Worm (Caenorhabditis elegans) whole organism, L4 larva: ENCODE measurements around the gene C35A5.10.

Experiments
- F10B5.3 ChIP-seq: sonication (generic microtip); optimal IDR thresholded peaks from 2 replicates; lab custom pipeline; 2016; ENCODE audit warnings: mild to moderate bottlenecking, missing genetic modification characterization, missing compliant biosample characterization
- F49E8.2 ChIP-seq: sonication (generic microtip); optimal IDR thresholded peaks from 2 replicates; lab custom pipeline; 2016; ENCODE audit warnings: missing compliant biosample characterization, mild to moderate bottlenecking, missing genetic modification characterization, borderline replicate concordance
- R02D3.7 ChIP-seq: fragments of 150-350 bp; sonication (generic microtip); optimal IDR thresholded peaks from 3 replicates; lab custom pipeline; 2014; ENCODE audit warnings: missing biosample characterization, missing genetic modification characterization
- Y5F2A.4 ChIP-seq: fragments of 200-800 bp; sonication (Bioruptor generic); optimal IDR thresholded peaks from 2 replicates; lab custom pipeline; 2018; ENCODE audit warnings: mild to moderate bottlenecking, missing genetic modification characterization, missing compliant biosample characterization
- ZK546.5 ChIP-seq, 2 experiments: sonication (generic microtip); optimal IDR thresholded peaks; 2 replicates each; lab custom pipeline; 2017; ENCODE audit warnings: missing biosample characterization in 2 of 2, missing genetic modification characterization in 2 of 2
- aha-1 ChIP-seq: fragments of 150-350 bp; peaks from one replicate; lab custom pipeline; 2014; ENCODE audit warnings: missing biosample characterization, missing genetic modification characterization
- ama-1 ChIP-seq: fragments of 150-350 bp; optimal IDR thresholded peaks from 2 replicates; lab custom pipeline; 2014; ENCODE audit warnings: inconsistent platforms, mixed read lengths
- arid-1 ChIP-seq: fragments of 200-800 bp; sonication (Bioruptor generic); conservative IDR thresholded peaks from 2 replicates; pipeline ENCODE4 v1.3.6; 2022; ENCODE audit warnings: missing genetic modification reagents, missing genetic modification characterization, missing compliant biosample characterization
- attf-4 ChIP-seq: sonication (generic microtip); optimal IDR thresholded peaks from 3 replicates; lab custom pipeline; 2017; ENCODE audit warnings: missing biosample characterization, missing genetic modification characterization
- ceh-20 ChIP-seq: fragments of 200-800 bp; sonication (Bioruptor generic); IDR thresholded peaks from 2 replicates; pipeline ENCODE4 v1.3.6; 2022; ENCODE audit warnings: missing genetic modification reagents, missing genetic modification characterization, missing compliant biosample characterization
- ceh-44 ChIP-seq: fragments of 200-800 bp; sonication (Bioruptor generic); IDR thresholded peaks from 2 replicates; pipeline ENCODE4 v1.3.6; 2022; ENCODE audit warnings: missing genetic modification reagents, missing genetic modification characterization, missing compliant biosample characterization
- ceh-82 ChIP-seq: sonication (generic microtip); optimal IDR thresholded peaks from 2 replicates; lab custom pipeline; 2017; ENCODE audit warnings: missing biosample characterization, missing genetic modification characterization
- cey-2 ChIP-seq: sonication (generic microtip); optimal IDR thresholded peaks from 3 replicates; lab custom pipeline; 2017; ENCODE audit warnings: missing genetic modification characterization, mild to moderate bottlenecking, missing compliant biosample characterization, antibody characterized with exemption, borderline replicate concordance; ENCODE audit not compliant: insufficient read depth
- daf-16 ChIP-seq, 3 experiments: sonication (generic microtip); optimal IDR thresholded peaks; 2 replicates each; lab custom pipeline; 2016 to 2017; ENCODE audit warnings: missing genetic modification characterization in 3 of 3, missing genetic modification reagents in 3 of 3, mild to moderate bottlenecking in 2 of 3, missing compliant biosample characterization in 2 of 3, missing biosample characterization in 1 of 3, moderate library complexity in 1 of 3
- dmd-6 ChIP-seq: fragments of 200-800 bp; sonication (Bioruptor generic); IDR thresholded peaks from 2 replicates; pipeline ENCODE4 v1.3.6; 2022; ENCODE audit warnings: missing genetic modification reagents, missing genetic modification characterization, missing compliant biosample characterization
- fkh-10 ChIP-seq: fragments of 150-350 bp; optimal IDR thresholded peaks from 2 replicates; lab custom pipeline; 2014; ENCODE audit warnings: missing biosample characterization, missing genetic modification reagents, missing genetic modification characterization
- hmg-1.1 ChIP-seq: fragments of 200-800 bp; sonication (Bioruptor generic); IDR thresholded peaks from 2 replicates; pipeline ENCODE4 v1.3.6; 2022; ENCODE audit warnings: missing genetic modification reagents, missing genetic modification characterization, missing compliant biosample characterization
- lin-13 ChIP-seq: fragments of 150-350 bp; optimal IDR thresholded peaks from 2 replicates; lab custom pipeline; 2014; ENCODE audit warnings: missing biosample characterization, missing genetic modification reagents, missing genetic modification characterization
- lin-39 ChIP-seq: fragments of 150-350 bp; optimal IDR thresholded peaks from 2 replicates; lab custom pipeline; 2014; ENCODE audit warnings: missing biosample characterization, missing genetic modification reagents, missing genetic modification characterization
- lir-3 ChIP-seq: sonication (generic microtip); optimal IDR thresholded peaks from 2 replicates; lab custom pipeline; 2016; ENCODE audit warnings: mild to moderate bottlenecking, missing genetic modification characterization, missing compliant biosample characterization
- mdl-1 ChIP-seq, 2 experiments: fragments of 150-350 bp in 1 of 2; sonication (generic microtip) in 1 of 2; optimal IDR thresholded peaks; 2 replicates each; lab custom pipeline; 2014 to 2017; ENCODE audit warnings: missing biosample characterization in 2 of 2, missing genetic modification characterization in 2 of 2
- mdt-29 ChIP-seq: fragments of 200-800 bp; sonication (Bioruptor generic); IDR thresholded peaks from 2 replicates; pipeline ENCODE4 v1.3.6; 2022; ENCODE audit warnings: missing genetic modification reagents, missing genetic modification characterization, missing compliant biosample characterization
- mxl-2 ChIP-seq: fragments of 200-800 bp; sonication (Bioruptor generic); conservative IDR thresholded peaks from 2 replicates; pipeline ENCODE4 v1.3.6; 2022; ENCODE audit warnings: missing genetic modification reagents, missing genetic modification characterization, missing compliant biosample characterization
- mxl-3 ChIP-seq: fragments of 200-800 bp; sonication (Bioruptor generic); optimal IDR thresholded peaks from 2 replicates; lab custom pipeline; 2018; ENCODE audit warnings: mild to moderate bottlenecking, missing genetic modification characterization, missing compliant biosample characterization
- nhr-237 ChIP-seq: sonication (generic microtip); optimal IDR thresholded peaks from 2 replicates; lab custom pipeline; 2017; ENCODE audit warnings: missing biosample characterization, missing genetic modification characterization
- nhr-28 ChIP-seq: fragments of 150-350 bp; optimal IDR thresholded peaks from 2 replicates; lab custom pipeline; 2014; ENCODE audit warnings: missing biosample characterization, missing genetic modification characterization
- nhr-41 ChIP-seq: fragments of 200-800 bp; sonication (Bioruptor generic); IDR thresholded peaks from 2 replicates; pipeline ENCODE4 v1.3.6; 2022; ENCODE audit warnings: missing genetic modification reagents, missing genetic modification characterization, missing compliant biosample characterization
- nhr-48 ChIP-seq: sonication (generic microtip); optimal IDR thresholded peaks from 2 replicates; lab custom pipeline; 2016; ENCODE audit warnings: mild to moderate bottlenecking, missing genetic modification characterization, missing compliant biosample characterization
- nhr-6 ChIP-seq: fragments of 150-350 bp; optimal IDR thresholded peaks from 2 replicates; lab custom pipeline; 2014; ENCODE audit warnings: missing biosample characterization, missing genetic modification characterization
- php-3 ChIP-seq: fragments of 200-800 bp; sonication (Bioruptor generic); IDR thresholded peaks from 2 replicates; pipeline ENCODE4 v1.3.6; 2022; ENCODE audit warnings: missing genetic modification reagents, missing genetic modification characterization, missing compliant biosample characterization
- set-16 ChIP-seq: fragments of 200-800 bp; sonication (Bioruptor generic); IDR thresholded peaks from 2 replicates; pipeline ENCODE4 v1.3.6; 2022; ENCODE audit warnings: missing genetic modification reagents, missing genetic modification characterization, missing compliant biosample characterization
- snpc-4 ChIP-seq: fragments of 150-350 bp; optimal IDR thresholded peaks from 2 replicates; lab custom pipeline; 2014; ENCODE audit warnings: missing biosample characterization, missing genetic modification characterization
- spr-1 ChIP-seq: sonication (generic microtip); optimal IDR thresholded peaks from 2 replicates; lab custom pipeline; 2016; ENCODE audit warnings: mild to moderate bottlenecking, missing genetic modification characterization, missing compliant biosample characterization
- tag-97 ChIP-seq: fragments of 200-800 bp; sonication (Bioruptor generic); IDR thresholded peaks from 2 replicates; pipeline ENCODE4 v1.3.6; 2022; ENCODE audit warnings: missing genetic modification characterization, missing compliant biosample characterization
- unc-130 ChIP-seq: sonication (generic microtip); optimal IDR thresholded peaks from 2 replicates; lab custom pipeline; 2016; ENCODE audit warnings: missing genetic modification reagents, missing genetic modification characterization, missing compliant biosample characterization
- unc-62 ChIP-seq, 3 experiments: fragments of 150-350 bp in 1 of 3; sonication (generic microtip); optimal IDR thresholded peaks in 2 of 3; peaks in 1 of 3; 1 replicate in 1 of 3; 2 replicates in 2 of 3; lab custom pipeline; 2014 to 2017; ENCODE audit warnings: missing biosample characterization in 3 of 3, missing genetic modification characterization in 3 of 3, missing genetic modification reagents in 3 of 3, missing genotype in 1 of 3
- zag-1 ChIP-seq: fragments of 150-350 bp; optimal IDR thresholded peaks from 2 replicates; lab custom pipeline; 2014; ENCODE audit warnings: missing biosample characterization, missing genetic modification characterization
- zfp-2 ChIP-seq: sonication (generic microtip); optimal IDR thresholded peaks from 2 replicates; lab custom pipeline; 2016; ENCODE audit warnings: mild to moderate bottlenecking, missing genetic modification characterization, missing compliant biosample characterization
- zfp-3 ChIP-seq: fragments of 200-800 bp; sonication (Bioruptor generic); conservative IDR thresholded peaks from 2 replicates; pipeline ENCODE4 v1.3.6; 2022; ENCODE audit warnings: missing genetic modification reagents, missing genetic modification characterization, missing compliant biosample characterization
- ztf-7 ChIP-seq: fragments of 150-350 bp; optimal IDR thresholded peaks from 2 replicates; lab custom pipeline; 2014; ENCODE audit warnings: missing biosample characterization, missing genetic modification characterization

C35A5.10 gene

DNA sequence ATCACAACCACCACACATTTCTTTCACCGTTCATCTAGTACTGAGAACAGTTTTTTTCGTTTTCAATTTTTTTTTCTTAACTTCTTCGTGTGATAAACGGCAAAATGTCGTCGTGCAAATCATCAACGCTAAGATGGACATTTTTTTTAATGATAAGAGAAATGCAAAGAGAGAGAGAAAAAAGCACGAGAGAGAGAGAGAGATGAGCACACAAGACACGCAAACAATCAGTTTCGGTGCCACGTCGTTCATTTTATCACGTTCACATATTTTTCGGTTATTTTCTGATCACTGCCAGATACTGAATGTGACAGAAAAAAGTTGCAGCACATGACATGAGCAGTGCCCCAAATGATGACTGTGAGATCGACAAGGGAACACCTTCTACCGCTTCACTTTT is 35.8 kb upstream of the C35A5.10 start, which contains the start of gene egl-9 (continued):
- TF ChIP-seq ceh-20: 0 out of 2 replicates have a peak, but pooled peaks have one; percentile 48
- no peak for TF ChIP-seq R02D3.7 (tag; lab: Kevin White, UChicago)
- TF ChIP-seq nhr-28 (tag; lab: Kevin White, UChicago): peak; percentile 64
- TF ChIP-seq dmd-6 (GFP tag; lab: Robert Waterston, UW): peak; percentile 91
- TF ChIP-seq mxl-3 (GFP tag; lab: Kevin White, UChicago): peak; percentile 2
- TF ChIP-seq ceh-44 (GFP tag; lab: Robert Waterston, UW): no peak
- TF ChIP-seq lin-13: peak; percentile 3
- no peak for TF ChIP-seq cey-2 (tag; lab: Kevin White, UChicago)
- TF ChIP-seq lir-3 (tag; lab: Kevin White, UChicago): no peak
- TF ChIP-seq unc-130 (GFP tag; lab: Kevin White, UChicago): no peak
- no peak for TF ChIP-seq zag-1 (tag; lab: Kevin White, UChicago)
- no peak for TF ChIP-seq set-16 (GFP tag; lab: Robert Waterston, UW)
- no peak for TF ChIP-seq F49E8.2
- no peak for TF ChIP-seq arid-1 (GFP tag; lab: Robert Waterston, UW)
- TF ChIP-seq F10B5.3 (tag; lab: Kevin White, UChicago): no peak
- no peak for TF ChIP-seq attf-4 (tag; lab: Kevin White, UChicago)
- TF ChIP-seq ama-1 (lab: Kevin White, UChicago): peak; percentile 59
- no peak for TF ChIP-seq snpc-4
- TF ChIP-seq fkh-10 (GFP tag; lab: Kevin White, UChicago): no peak
- TF ChIP-seq php-3 (GFP tag; lab: Robert Waterston, UW): no peak
- TF ChIP-seq tag-97 (GFP tag; lab: Robert Waterston, UW): no peak
- TF ChIP-seq zfp-3 (GFP tag; lab: Robert Waterston, UW): peak; percentile 56
- TF ChIP-seq nhr-41: no peak
- TF ChIP-seq ceh-82 (tag; lab: Kevin White, UChicago): no peak
- TF ChIP-seq nhr-237 (tag; lab: Kevin White, UChicago): no peak
- TF ChIP-seq mdt-29: peak; percentile 33; the same call in 1 of the 2 replicates
- TF ChIP-seq nhr-6 (tag; lab: Kevin White, UChicago): no peak
- TF ChIP-seq hmg-1.1 (GFP tag; lab: Robert Waterston, UW): no peak
- TF ChIP-seq spr-1 (tag; lab: Kevin White, UChicago): no peak
- TF ChIP-seq Y5F2A.4 (GFP tag; lab: Kevin White, UChicago): no peak
- TF ChIP-seq mdl-1 (tag; optimal IDR thresholded peaks at IDR 0.05; lab: Kevin White, UChicago): peak in 1 of 2 experiments; percentile 62
- TF ChIP-seq lin-39 (tag; lab: Kevin White, UChicago): no peak
- no peak for TF ChIP-seq zfp-2 (tag; lab: Kevin White, UChicago)
- no peak for TF ChIP-seq ztf-7 (tag; lab: Kevin White, UChicago)

DNA sequence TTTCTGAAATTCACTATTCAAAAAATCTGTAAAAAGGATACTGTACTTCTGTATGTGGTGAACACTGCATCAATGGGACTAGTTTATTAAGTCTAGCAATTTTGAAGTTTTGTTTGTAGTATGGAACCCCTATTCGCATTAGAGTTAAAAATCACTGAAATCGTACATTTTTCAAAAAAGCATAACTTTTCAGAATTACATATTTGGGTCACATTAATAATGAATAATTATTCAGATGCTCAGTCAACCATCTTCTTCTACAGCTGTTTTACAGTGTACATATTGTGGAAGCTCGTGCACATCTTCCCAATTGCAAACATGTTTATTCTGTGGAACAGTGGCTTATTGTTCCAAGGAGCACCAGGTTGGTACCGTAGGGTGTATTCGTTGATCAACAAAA is 35.3 kb upstream of the C35A5.10 start:
- TF ChIP-seq nhr-48 (tag; lab: Kevin White, UChicago) (no peak), unc-62 (GFP tag; optimal IDR thresholded peaks at IDR 0.05 in 1 of 2; lab: Kevin White, UChicago) (peak in 1 of 2 experiments; percentile 95), unc-62 (tag; optimal IDR thresholded peaks at IDR 0.05; lab: Kevin White, UChicago) (no peak), daf-16 (GFP tag; optimal IDR thresholded peaks at IDR 0.05; lab: Kevin White, UChicago) (peak in 1 of 2 experiments; percentile 55), daf-16 (tag; optimal IDR thresholded peaks at IDR 0.05; lab: Kevin White, UChicago) (no peak)

ce11 chrV:10469845-10470244 is 34.1 kb upstream of the C35A5.10 start:
- TF ChIP-seq ceh-82 (tag; lab: Kevin White, UChicago): no peak
- TF ChIP-seq aha-1 (tag; lab: Kevin White, UChicago): peak; percentile 92
- no peak for TF ChIP-seq mxl-2 (GFP tag; lab: Robert Waterston, UW)
- no peak for TF ChIP-seq hmg-1.1 (GFP tag; lab: Robert Waterston, UW)
- no peak for TF ChIP-seq ZK546.5 (tag; optimal IDR thresholded peaks at IDR 0.05; lab: Kevin White, UChicago)
- TF ChIP-seq, all 104 proteins: peak for 1
